Fruit fly (Drosophila melanogaster) whole organism, embryonic: ENCODE measurements around the gene CG43354.
A peak's percentile ranks its signal among the peaks of the same experiment; 100 is the strongest.

Experiments
- Abd-B ChIP-seq: fragments of 200-800 bp; sonication (Bioruptor generic); optimal IDR thresholded peaks from 2 replicates; lab custom pipeline; 2018; ENCODE audit warnings: missing biosample characterization, mild to moderate bottlenecking, missing genetic modification characterization, moderate library complexity
- Antp ChIP-seq: fragments of 200-800 bp; sonication (Bioruptor generic); optimal IDR thresholded peaks from 3 replicates; lab custom pipeline; 2016; ENCODE audit warnings: missing biosample characterization, missing genetic modification characterization
- Atf3 ChIP-seq: fragments of 200-800 bp; sonication (Bioruptor generic); optimal IDR thresholded peaks from 3 replicates; lab custom pipeline; 2016; ENCODE audit warnings: missing biosample characterization, missing genetic modification characterization
- Bgb ChIP-seq: fragments of 200-800 bp; sonication (Bioruptor generic); IDR thresholded peaks from 2 replicates; pipeline ENCODE4 v1.3.6; 2022; ENCODE audit warnings: missing biosample characterization, missing genetic modification characterization; ENCODE audit not compliant: partially characterized antibody
- CG12236 ChIP-seq: fragments of 200-800 bp; sonication (Bioruptor generic); optimal IDR thresholded peaks from 2 replicates; lab custom pipeline; 2016; ENCODE audit warnings: missing biosample characterization, missing genetic modification characterization
- CG12744 ChIP-seq: fragments of 200-800 bp; sonication (Bioruptor generic); optimal IDR thresholded peaks from 2 replicates; lab custom pipeline; 2016; ENCODE audit warnings: missing biosample characterization, missing genetic modification characterization
- CG12942 ChIP-seq: fragments of 200-800 bp; sonication (Bioruptor generic); optimal IDR thresholded peaks from 3 replicates; lab custom pipeline; 2016; ENCODE audit warnings: missing biosample characterization, missing genetic modification characterization
- CG14441 ChIP-seq: fragments of 200-800 bp; sonication (Bioruptor generic); IDR thresholded peaks from 2 replicates; pipeline ENCODE4 v1.3.6; 2022; ENCODE audit warnings: missing biosample characterization, missing genetic modification characterization
- CG15073 ChIP-seq: fragments of 200-800 bp; sonication (Bioruptor generic); optimal IDR thresholded peaks from 2 replicates; lab custom pipeline; 2016; ENCODE audit warnings: missing biosample characterization, missing genetic modification characterization
- CG1529 ChIP-seq: fragments of 200-800 bp; sonication (Bioruptor generic); optimal IDR thresholded peaks from 3 replicates; lab custom pipeline; 2018; ENCODE audit warnings: missing biosample characterization, missing genetic modification characterization
- CG17802 ChIP-seq: fragments of 200-800 bp; sonication (Bioruptor generic); optimal IDR thresholded peaks from 2 replicates; lab custom pipeline; 2018; ENCODE audit warnings: missing biosample characterization, mild to moderate bottlenecking, missing genetic modification characterization, moderate library complexity
- CG17829 ChIP-seq: fragments of 200-800 bp; optimal IDR thresholded peaks from 2 replicates; lab custom pipeline; 2019; ENCODE audit warnings: missing biosample characterization, mild to moderate bottlenecking, missing genetic modification characterization, moderate library complexity
- CG4360 ChIP-seq: fragments of 200-800 bp; sonication (Bioruptor generic); IDR thresholded peaks from 2 replicates; pipeline ENCODE4 v1.3.6; 2022; ENCODE audit warnings: missing biosample characterization, missing genetic modification characterization
- CG4404 ChIP-seq: fragments of 200-800 bp; sonication (Bioruptor generic); IDR thresholded peaks from 2 replicates; pipeline ENCODE4 v1.3.6; 2022; ENCODE audit warnings: missing biosample characterization, missing genetic modification characterization
- CG4617 ChIP-seq: fragments of 200-800 bp; sonication (Bioruptor generic); optimal IDR thresholded peaks from 3 replicates; lab custom pipeline; 2016; ENCODE audit warnings: missing biosample characterization, missing genetic modification characterization, borderline replicate concordance
- CG4707 ChIP-seq: fragments of 200-800 bp; sonication (Bioruptor generic); optimal IDR thresholded peaks from 2 replicates; lab custom pipeline; 2018; ENCODE audit warnings: missing biosample characterization, mild to moderate bottlenecking, missing genetic modification characterization, moderate library complexity
- CG4730 ChIP-seq: fragments of 200-800 bp; sonication (Bioruptor generic); IDR thresholded peaks from 2 replicates; pipeline ENCODE4 v1.3.6; 2022; ENCODE audit warnings: missing biosample characterization, missing genetic modification characterization
- CG6175 ChIP-seq: fragments of 200-800 bp; sonication (Bioruptor generic); IDR thresholded peaks from 3 replicates; pipeline ENCODE4 v1.3.6; 2022; ENCODE audit warnings: missing biosample characterization, missing genetic modification characterization
- CG7556 ChIP-seq: fragments of 200-800 bp; sonication (Bioruptor generic); optimal IDR thresholded peaks from 2 replicates; lab custom pipeline; 2017; ENCODE audit warnings: missing biosample characterization, mild to moderate bottlenecking, missing genetic modification characterization
- CG7963 ChIP-seq: fragments of 200-800 bp; sonication (Bioruptor generic); IDR thresholded peaks from 3 replicates; pipeline ENCODE4 v1.3.6; 2022; ENCODE audit warnings: missing biosample characterization, missing genetic modification characterization; ENCODE audit not compliant: partially characterized antibody
- CG8089 ChIP-seq: fragments of 200-800 bp; sonication (Bioruptor generic); optimal IDR thresholded peaks from 3 replicates; lab custom pipeline; 2016; ENCODE audit warnings: missing biosample characterization, missing genetic modification characterization
- CkIIα-i1 ChIP-seq: fragments of 200-800 bp; sonication (Bioruptor generic); IDR thresholded peaks from 2 replicates; pipeline ENCODE4 v1.3.6; 2022; ENCODE audit warnings: missing biosample characterization, missing genetic modification characterization
- Dad ChIP-seq: fragments of 200-800 bp; sonication (Bioruptor generic); optimal IDR thresholded peaks from 3 replicates; lab custom pipeline; 2016; ENCODE audit warnings: missing biosample characterization, missing genetic modification characterization
- Dek ChIP-seq: fragments of 200-800 bp; sonication (Bioruptor generic); optimal IDR thresholded peaks from 3 replicates; lab custom pipeline; 2019; ENCODE audit warnings: missing biosample characterization, mild to moderate bottlenecking, missing genetic modification characterization, moderate library complexity
- Dip3 ChIP-seq: fragments of 200-800 bp; sonication (Bioruptor generic); optimal IDR thresholded peaks from 3 replicates; lab custom pipeline; 2016; ENCODE audit warnings: missing biosample characterization, missing genetic modification characterization
- Dll ChIP-seq: fragments of 200-800 bp; sonication (Bioruptor generic); IDR thresholded peaks from 4 replicates; pipeline ENCODE4 v1.3.6; 2022; ENCODE audit warnings: missing biosample characterization, missing genetic modification characterization; ENCODE audit not compliant: partially characterized antibody
- Dp ChIP-seq: fragments of 200-800 bp; sonication (Bioruptor generic); optimal IDR thresholded peaks from 2 replicates; lab custom pipeline; 2018; ENCODE audit warnings: missing biosample characterization, mild to moderate bottlenecking, missing genetic modification characterization, moderate library complexity
- E2f2 ChIP-seq: fragments of 200-800 bp; sonication (Bioruptor generic); IDR thresholded peaks from 2 replicates; pipeline ENCODE4 v1.3.6; 2022; ENCODE audit warnings: missing biosample characterization, missing genetic modification characterization
- Eip74EF ChIP-seq, 2 experiments: fragments of 200-800 bp in 1 of 2; fragments of >200 bp in 1 of 2; sonication (Bioruptor generic) in 1 of 2; optimal IDR thresholded peaks; 2 replicates each; lab custom pipeline; 2017 to 2019; ENCODE audit warnings: missing biosample characterization in 2 of 2, missing genetic modification characterization in 2 of 2, mild to moderate bottlenecking in 1 of 2, moderate library complexity in 1 of 2
- Hr51 ChIP-seq, 2 experiments: fragments of 200-800 bp; sonication (Bioruptor generic); optimal IDR thresholded peaks; 2 replicates in 1 of 2; 3 replicates in 1 of 2; lab custom pipeline; 2016 to 2018; ENCODE audit warnings: missing biosample characterization in 2 of 2, missing genetic modification characterization in 2 of 2, mild to moderate bottlenecking in 1 of 2, moderate library complexity in 1 of 2
- Max ChIP-seq: fragments of 200-800 bp; sonication (Bioruptor generic); optimal IDR thresholded peaks from 2 replicates; lab custom pipeline; 2016; ENCODE audit warnings: missing biosample characterization, mild to moderate bottlenecking, missing genetic modification characterization
- NFAT ChIP-seq: fragments of 200-800 bp; sonication (Bioruptor generic); IDR thresholded peaks from 2 replicates; pipeline ENCODE4 v1.3.6; 2022; ENCODE audit warnings: missing biosample characterization, missing genetic modification characterization
- Rfx ChIP-seq: fragments of 200-800 bp; sonication (Bioruptor generic); IDR thresholded peaks from 2 replicates; pipeline ENCODE4 v1.3.6; 2022; ENCODE audit warnings: missing biosample characterization, missing genetic modification characterization
- Six4 ChIP-seq: fragments of 200-800 bp; sonication (Bioruptor generic); optimal IDR thresholded peaks from 2 replicates; lab custom pipeline; 2016; ENCODE audit warnings: missing biosample characterization, missing genetic modification characterization
- Spps ChIP-seq: fragments of 200-800 bp; sonication (Bioruptor generic); optimal IDR thresholded peaks from 2 replicates; lab custom pipeline; 2018; ENCODE audit warnings: missing biosample characterization, mild to moderate bottlenecking, missing genetic modification characterization
- btn ChIP-seq: fragments of 200-800 bp; sonication (Bioruptor generic); optimal IDR thresholded peaks from 2 replicates; lab custom pipeline; 2016; ENCODE audit warnings: missing biosample characterization, missing genetic modification characterization
- da ChIP-seq: fragments of 200-800 bp; sonication (Bioruptor generic); optimal IDR thresholded peaks from 2 replicates; lab custom pipeline; 2016; ENCODE audit warnings: missing biosample characterization, missing genetic modification characterization
- emc ChIP-seq: fragments of 200-800 bp; sonication (Bioruptor generic); optimal IDR thresholded peaks from 2 replicates; lab custom pipeline; 2016; ENCODE audit warnings: missing biosample characterization, missing genetic modification characterization
- eyg ChIP-seq: fragments of 200-800 bp; sonication (Bioruptor generic); optimal IDR thresholded peaks from 3 replicates; lab custom pipeline; 2016; ENCODE audit warnings: missing biosample characterization, missing genetic modification characterization
- hb ChIP-seq: fragments of 200-800 bp; sonication (Bioruptor generic); IDR thresholded peaks from 3 replicates; pipeline ENCODE4 v1.3.6; 2022; ENCODE audit warnings: missing biosample characterization, missing genetic modification characterization; ENCODE audit not compliant: partially characterized antibody
- hkb ChIP-seq, 2 experiments: fragments of 200-800 bp in 1 of 2; fragments of >200 bp in 1 of 2; sonication (Bioruptor generic) in 1 of 2; IDR thresholded peaks in 1 of 2; optimal IDR thresholded peaks in 1 of 2; 2 replicates each; pipeline versions ENCODE4 v1.3.6 to Lab custom; 2017 to 2022; ENCODE audit warnings: missing biosample characterization in 1 of 2, missing genetic modification characterization in 1 of 2
- lab ChIP-seq: fragments of 200-800 bp; sonication (Bioruptor generic); optimal IDR thresholded peaks from 3 replicates; lab custom pipeline; 2017; ENCODE audit warnings: missing biosample characterization, missing genetic modification characterization, mild to moderate bottlenecking, moderate library complexity, missing genetic modification reagents
- oc ChIP-seq: fragments of 200-800 bp; sonication (Bioruptor generic); optimal IDR thresholded peaks from 2 replicates; lab custom pipeline; 2018; ENCODE audit warnings: missing biosample characterization, mild to moderate bottlenecking, missing genetic modification characterization, moderate library complexity
- pita ChIP-seq: fragments of 200-800 bp; sonication (Bioruptor generic); optimal IDR thresholded peaks from 2 replicates; lab custom pipeline; 2017; ENCODE audit warnings: missing biosample characterization, mild to moderate bottlenecking, missing genetic modification characterization
- sc ChIP-seq, 3 experiments: fragments of >200 bp in 2 of 3; fragments of 200-800 bp in 1 of 3; sonication (Bioruptor generic) in 1 of 3; optimal IDR thresholded peaks; 2 replicates in 2 of 3; 3 replicates in 1 of 3; lab custom pipeline; 2017; ENCODE audit warnings: mild to moderate bottlenecking in 1 of 3, missing biosample characterization in 1 of 3, missing genetic modification characterization in 1 of 3, missing genetic modification reagents in 1 of 3
- sisA ChIP-seq: fragments of 200-800 bp; sonication (Bioruptor generic); IDR thresholded peaks from 2 replicates; pipeline ENCODE4 v1.3.6; 2022; ENCODE audit warnings: missing biosample characterization, missing genetic modification characterization
- toy ChIP-seq: fragments of 200-800 bp; sonication (Bioruptor generic); IDR thresholded peaks from 2 replicates; pipeline ENCODE4 v1.3.6; 2022; ENCODE audit warnings: missing biosample characterization, missing genetic modification characterization
- wek ChIP-seq: fragments of 200-800 bp; sonication (Bioruptor generic); optimal IDR thresholded peaks from 3 replicates; lab custom pipeline; 2018; ENCODE audit warnings: missing biosample characterization, mild to moderate bottlenecking, missing genetic modification characterization, moderate library complexity

CG43354 gene

dm6 chr2L:18319577-18320316, 10.5 kb upstream of the CG43354 start, which contains the start of gene Fas3 (continued):
- no peak for TF ChIP-seq btn
- TF ChIP-seq CkIIα-i1, result no peak
- no peak for TF ChIP-seq NFAT (GFP tag; lab: Robert Waterston, UW)
- TF ChIP-seq hkb (optimal IDR thresholded peaks at IDR 0.05; lab: Kevin White, UChicago), result no peak
- no peak; the same call in 1 of the 2 replicates for TF ChIP-seq hkb (GFP tag; IDR thresholded peaks at IDR 0.05; lab: Robert Waterston, UW)
- no peak for TF ChIP-seq CG12236 (GFP tag; lab: Kevin White, UChicago)
- peak; percentile 51 for TF ChIP-seq wek (GFP tag; lab: Kevin White, UChicago)
- TF ChIP-seq CG4707 (GFP tag; lab: Kevin White, UChicago), result no peak
- TF ChIP-seq CG4617, result no peak
- TF ChIP-seq hb (GFP tag; lab: Robert Waterston, UW), result no peak
- peak; percentile 49 for TF ChIP-seq CG17829 (tag; lab: Kevin White, UChicago)
- TF ChIP-seq Max (GFP tag; lab: Kevin White, UChicago), result no peak
- TF ChIP-seq lab, result peak; percentile 58
- TF ChIP-seq Dek, result no peak
- no peak for TF ChIP-seq CG17802 (tag; lab: Kevin White, UChicago)
- no peak for TF ChIP-seq toy (GFP tag; lab: Robert Waterston, UW)
- TF ChIP-seq pita (GFP tag; lab: Kevin White, UChicago), result no peak
- TF ChIP-seq da (GFP tag; lab: Kevin White, UChicago), result no peak
- no peak for TF ChIP-seq eyg (GFP tag; lab: Kevin White, UChicago)
- no peak for TF ChIP-seq CG12942 (GFP tag; lab: Kevin White, UChicago)
- peak; percentile 61 for TF ChIP-seq Bgb (GFP tag; lab: Robert Waterston, UW)
- no peak for TF ChIP-seq CG4404 (GFP tag; lab: Robert Waterston, UW)
- no peak for TF ChIP-seq CG14441 (GFP tag; lab: Robert Waterston, UW)
- no peak for TF ChIP-seq Eip74EF (GFP tag; optimal IDR thresholded peaks at IDR 0.05; lab: Kevin White, UChicago)
- no peak for TF ChIP-seq sc (optimal IDR thresholded peaks at IDR 0.05; lab: Kevin White, UChicago)
- TF ChIP-seq sc (GFP tag; optimal IDR thresholded peaks at IDR 0.05; lab: Kevin White, UChicago), result no peak
- TF ChIP-seq CG7963, result no peak
- TF ChIP-seq sisA, result no peak
- no peak for TF ChIP-seq Dp (GFP tag; lab: Kevin White, UChicago)
- TF ChIP-seq CG12744 (GFP tag; lab: Kevin White, UChicago), result no peak
- TF ChIP-seq CG6175 (GFP tag; lab: Robert Waterston, UW), result peak; percentile 63; the same call in 2 of the 3 replicates
- peak; percentile 60 for TF ChIP-seq oc (tag; lab: Kevin White, UChicago)
- peak; percentile 11 for TF ChIP-seq CG1529 (GFP tag; lab: Kevin White, UChicago)
- peak; percentile 32; the same call in 1 of the 2 replicates for TF ChIP-seq Rfx
- TF ChIP-seq CG15073 (GFP tag; lab: Kevin White, UChicago), result no peak
- no peak for TF ChIP-seq Spps (tag; lab: Kevin White, UChicago)
- TF ChIP-seq Abd-B (GFP tag; lab: Kevin White, UChicago), result no peak
- TF ChIP-seq CG7556 (GFP tag; lab: Kevin White, UChicago), result peak; percentile 2
- TF ChIP-seq E2f2 (GFP tag; lab: Robert Waterston, UW), result 0 out of 2 replicates have a peak, but pooled peaks have one; percentile 22
- TF ChIP-seq CG4730 (GFP tag; lab: Robert Waterston, UW), result no peak
- no peak for TF ChIP-seq CG4360
- no peak for TF ChIP-seq CG8089
- TF ChIP-seq emc, result no peak
- peak; percentile 45 for TF ChIP-seq Antp (GFP tag; lab: Kevin White, UChicago)
- no peak for TF ChIP-seq Dad (GFP tag; lab: Kevin White, UChicago)
- no peak for TF ChIP-seq Atf3 (GFP tag; lab: Kevin White, UChicago)
- TF ChIP-seq Dll (GFP tag; lab: Robert Waterston, UW), result 0 out of 4 replicates have a peak, but pooled peaks have one; percentile 30
- TF ChIP-seq Six4, result no peak
- TF ChIP-seq Hr51 (GFP tag; optimal IDR thresholded peaks at IDR 0.05; lab: Kevin White, UChicago), result no peak
- no peak for TF ChIP-seq Dip3 (GFP tag; lab: Kevin White, UChicago)
